Fruit fly (Drosophila melanogaster) whole organism, embryonic: ENCODE measurements around the gene cnc.

Experiments
- BEAF-32 ChIP-seq: fragments of 200-800 bp; sonication (Bioruptor generic); optimal IDR thresholded peaks from 3 replicates; lab custom pipeline; 2017; ENCODE audit warnings: missing biosample characterization, missing genetic modification characterization, mild to moderate bottlenecking, moderate library complexity, missing genetic modification reagents
- CG10147 ChIP-seq: fragments of 200-800 bp; sonication (Bioruptor generic); optimal IDR thresholded peaks from 2 replicates; lab custom pipeline; 2019; ENCODE audit warnings: missing biosample characterization, mild to moderate bottlenecking, missing genetic modification characterization, moderate library complexity
- CG11398 ChIP-seq: fragments of 200-800 bp; sonication (Bioruptor generic); optimal IDR thresholded peaks from 2 replicates; lab custom pipeline; 2016; ENCODE audit warnings: missing biosample characterization, missing genetic modification characterization
- CG12071 ChIP-seq: fragments of 200-800 bp; sonication (Bioruptor generic); optimal IDR thresholded peaks from 3 replicates; lab custom pipeline; 2018; ENCODE audit warnings: missing biosample characterization, mild to moderate bottlenecking, missing genetic modification characterization
- CG12236 ChIP-seq: fragments of 200-800 bp; sonication (Bioruptor generic); optimal IDR thresholded peaks from 2 replicates; lab custom pipeline; 2016; ENCODE audit warnings: missing biosample characterization, missing genetic modification characterization
- CG12659 ChIP-seq: fragments of 200-800 bp; sonication (Bioruptor generic); optimal IDR thresholded peaks from 3 replicates; lab custom pipeline; 2017; ENCODE audit warnings: mild to moderate bottlenecking, missing biosample characterization, missing genetic modification reagents, missing genetic modification characterization
- CG12769 ChIP-seq: fragments of 200-800 bp; sonication (Bioruptor generic); optimal IDR thresholded peaks from 2 replicates; lab custom pipeline; 2019; ENCODE audit warnings: missing biosample characterization, mild to moderate bottlenecking, missing genetic modification characterization, moderate library complexity
- CG1602 ChIP-seq: fragments of 200-800 bp; sonication (Bioruptor generic); optimal IDR thresholded peaks from 3 replicates; lab custom pipeline; 2016; ENCODE audit warnings: missing biosample characterization, missing genetic modification characterization
- CG1603 ChIP-seq: fragments of 200-800 bp; sonication (Bioruptor generic); optimal IDR thresholded peaks from 2 replicates; lab custom pipeline; 2019; ENCODE audit warnings: missing biosample characterization, mild to moderate bottlenecking, missing genetic modification characterization, moderate library complexity
- CG18476 ChIP-seq: fragments of 200-800 bp; sonication (Bioruptor generic); optimal IDR thresholded peaks from 2 replicates; lab custom pipeline; 2016; ENCODE audit warnings: missing biosample characterization, mild to moderate bottlenecking, missing genetic modification characterization
- CG2875 ChIP-seq: fragments of 200-800 bp; sonication (Bioruptor generic); optimal IDR thresholded peaks from 2 replicates; lab custom pipeline; 2017; ENCODE audit warnings: missing biosample characterization, mild to moderate bottlenecking, missing genetic modification characterization, missing genetic modification reagents
- CG30020 ChIP-seq: fragments of 200-800 bp; optimal IDR thresholded peaks from 2 replicates; lab custom pipeline; 2019; ENCODE audit warnings: missing biosample characterization, mild to moderate bottlenecking, missing genetic modification characterization, moderate library complexity
- CG4854 ChIP-seq: fragments of 200-800 bp; sonication (Bioruptor generic); optimal IDR thresholded peaks from 2 replicates; lab custom pipeline; 2016; ENCODE audit warnings: missing biosample characterization, missing genetic modification characterization, inconsistent platforms
- CG5953 ChIP-seq: fragments of 200-800 bp; sonication (Bioruptor generic); IDR thresholded peaks from 2 replicates; pipeline ENCODE4 v1.3.6; 2022; ENCODE audit warnings: missing biosample characterization, missing genetic modification characterization
- CG7745 ChIP-seq: fragments of 200-800 bp; sonication (Bioruptor generic); optimal IDR thresholded peaks from 2 replicates; lab custom pipeline; 2018; ENCODE audit warnings: missing biosample characterization, mild to moderate bottlenecking, missing genetic modification characterization, moderate library complexity
- CG7786 ChIP-seq: fragments of 200-800 bp; sonication (Bioruptor generic); optimal IDR thresholded peaks from 2 replicates; lab custom pipeline; 2016; ENCODE audit warnings: missing biosample characterization, missing genetic modification characterization
- CG7928 ChIP-seq: fragments of 200-800 bp; sonication (Bioruptor generic); optimal IDR thresholded peaks from 2 replicates; lab custom pipeline; 2017; ENCODE audit warnings: missing biosample characterization, mild to moderate bottlenecking, missing genetic modification characterization
- CG9817 ChIP-seq: fragments of 200-800 bp; sonication (Bioruptor generic); optimal IDR thresholded peaks from 2 replicates; lab custom pipeline; 2018; ENCODE audit warnings: missing biosample characterization, mild to moderate bottlenecking, missing genetic modification characterization, moderate library complexity
- D ChIP-seq, 2 experiments: fragments of 200-800 bp in 1 of 2; fragments of >200 bp in 1 of 2; sonication (Bioruptor generic) in 1 of 2; optimal IDR thresholded peaks; 2 replicates in 1 of 2; 3 replicates in 1 of 2; lab custom pipeline; 2017; ENCODE audit warnings: mild to moderate bottlenecking in 1 of 2, missing biosample characterization in 1 of 2, missing genetic modification characterization in 1 of 2, missing genetic modification reagents in 1 of 2
- Doc2 ChIP-seq: fragments of 200-800 bp; sonication (Bioruptor generic); IDR thresholded peaks from 2 replicates; pipeline ENCODE4 v1.3.6; 2022; ENCODE audit warnings: missing biosample characterization, missing genetic modification characterization
- E2f1 ChIP-seq: fragments of 200-800 bp; sonication (Bioruptor generic); IDR thresholded peaks from 2 replicates; pipeline ENCODE4 v1.3.6; 2022; ENCODE audit warnings: missing biosample characterization, missing genetic modification characterization
- GATAe ChIP-seq: fragments of 200-800 bp; sonication (Bioruptor generic); conservative IDR thresholded peaks from 2 replicates; pipeline ENCODE4 v1.3.6; 2022; ENCODE audit warnings: missing biosample characterization, missing genetic modification characterization
- Hey ChIP-seq: fragments of 200-800 bp; sonication (Bioruptor generic); optimal IDR thresholded peaks from 3 replicates; lab custom pipeline; 2018; ENCODE audit warnings: missing biosample characterization, mild to moderate bottlenecking, missing genetic modification characterization
- HmgZ ChIP-seq: fragments of 200-800 bp; sonication (Bioruptor generic); optimal IDR thresholded peaks from 2 replicates; lab custom pipeline; 2018; ENCODE audit warnings: missing biosample characterization, mild to moderate bottlenecking, missing genetic modification characterization
- Hmr ChIP-seq: fragments of 200-800 bp; sonication (Bioruptor generic); optimal IDR thresholded peaks from 3 replicates; lab custom pipeline; 2017; ENCODE audit warnings: mild to moderate bottlenecking, missing biosample characterization, missing genetic modification reagents, missing genetic modification characterization
- Hmx ChIP-seq: fragments of 200-800 bp; sonication (Bioruptor generic); optimal IDR thresholded peaks from 2 replicates; lab custom pipeline; 2016; ENCODE audit warnings: missing biosample characterization, missing genetic modification characterization
- Hr39 ChIP-seq: fragments of >200 bp; optimal IDR thresholded peaks from 2 replicates; lab custom pipeline; 2017
- Side ChIP-seq: fragments of 200-800 bp; sonication (Bioruptor generic); optimal IDR thresholded peaks from 2 replicates; lab custom pipeline; 2016; ENCODE audit warnings: missing biosample characterization, missing genetic modification characterization
- Sin3A ChIP-seq: fragments of >200 bp; optimal IDR thresholded peaks from 2 replicates; lab custom pipeline; 2018
- Trl ChIP-seq, 3 experiments: fragments of >200 bp in 2 of 3; fragments of 200-800 bp in 1 of 3; sonication (Bioruptor generic) in 1 of 3; optimal IDR thresholded peaks; 2 replicates in 1 of 3; 3 replicates in 2 of 3; lab custom pipeline; 2016 to 2017; ENCODE audit warnings: missing biosample characterization in 1 of 3, missing genetic modification characterization in 1 of 3
- Xbp1 ChIP-seq: fragments of 200-800 bp; sonication (Bioruptor generic); optimal IDR thresholded peaks from 3 replicates; lab custom pipeline; 2016; ENCODE audit warnings: missing biosample characterization, mild to moderate bottlenecking, missing genetic modification characterization
- ab ChIP-seq: fragments of 200-800 bp; sonication (Bioruptor generic); optimal IDR thresholded peaks from 2 replicates; lab custom pipeline; 2016; ENCODE audit warnings: missing biosample characterization, missing genetic modification characterization
- bcd ChIP-seq: fragments of 200-800 bp; sonication (Bioruptor generic); optimal IDR thresholded peaks from 2 replicates; lab custom pipeline; 2017; ENCODE audit warnings: missing biosample characterization, mild to moderate bottlenecking, missing genetic modification characterization
- dm ChIP-seq: fragments of 200-800 bp; sonication (Bioruptor generic); optimal IDR thresholded peaks from 3 replicates; lab custom pipeline; 2016; ENCODE audit warnings: missing biosample characterization, missing genetic modification characterization
- ewg ChIP-seq: fragments of 200-800 bp; sonication (Bioruptor generic); optimal IDR thresholded peaks from 3 replicates; lab custom pipeline; 2017; ENCODE audit warnings: mild to moderate bottlenecking, missing biosample characterization, missing genetic modification reagents, missing genetic modification characterization
- fu2 ChIP-seq: fragments of 200-800 bp; sonication (Bioruptor generic); optimal IDR thresholded peaks from 2 replicates; lab custom pipeline; 2016; ENCODE audit warnings: missing biosample characterization, missing genetic modification characterization
- ham ChIP-seq: fragments of 200-800 bp; sonication (Bioruptor generic); IDR thresholded peaks from 2 replicates; pipeline ENCODE4 v1.3.6; 2022; ENCODE audit warnings: missing biosample characterization, missing genetic modification characterization
- inv ChIP-seq: fragments of 200-800 bp; sonication (Bioruptor generic); IDR thresholded peaks from 2 replicates; pipeline ENCODE4 v1.3.6; 2022; ENCODE audit warnings: missing biosample characterization, missing genetic modification characterization; ENCODE audit not compliant: partially characterized antibody
- lola ChIP-seq, 3 experiments: fragments of >200 bp in 2 of 3; fragments of 200-800 bp in 1 of 3; sonication (Bioruptor generic) in 1 of 3; optimal IDR thresholded peaks; 2 replicates each; lab custom pipeline; 2017 to 2019; ENCODE audit warnings: missing biosample characterization in 3 of 3, missing genetic modification characterization in 3 of 3, mild to moderate bottlenecking in 1 of 3, moderate library complexity in 1 of 3
- mam ChIP-seq: fragments of 200-800 bp; sonication (Bioruptor generic); optimal IDR thresholded peaks from 3 replicates; lab custom pipeline; 2016; ENCODE audit warnings: missing biosample characterization, missing genetic modification characterization
- nerfin-2 ChIP-seq: fragments of 200-800 bp; sonication (Bioruptor generic); IDR thresholded peaks from 2 replicates; pipeline ENCODE4 v1.3.6; 2022; ENCODE audit warnings: missing biosample characterization, missing genetic modification characterization; ENCODE audit not compliant: partially characterized antibody
- pfk ChIP-seq: fragments of 200-800 bp; sonication (Bioruptor generic); optimal IDR thresholded peaks from 2 replicates; lab custom pipeline; 2018; ENCODE audit warnings: missing biosample characterization, mild to moderate bottlenecking, missing genetic modification characterization, moderate library complexity
- pzg ChIP-seq: fragments of 200-800 bp; sonication (Bioruptor generic); optimal IDR thresholded peaks from 3 replicates; lab custom pipeline; 2018; ENCODE audit warnings: missing biosample characterization, mild to moderate bottlenecking, missing genetic modification characterization, moderate library complexity
- rib ChIP-seq: fragments of 200-800 bp; sonication (Bioruptor generic); IDR thresholded peaks from 2 replicates; pipeline ENCODE4 v1.3.6; 2022; ENCODE audit warnings: missing biosample characterization, missing genetic modification characterization
- schlank ChIP-seq: fragments of 200-800 bp; sonication (Bioruptor generic); optimal IDR thresholded peaks from 2 replicates; lab custom pipeline; 2018; ENCODE audit warnings: missing biosample characterization, mild to moderate bottlenecking, missing genetic modification characterization
- ssp ChIP-seq: fragments of 200-800 bp; sonication (Bioruptor generic); IDR thresholded peaks from 2 replicates; pipeline ENCODE4 v1.3.6; 2022; ENCODE audit warnings: missing biosample characterization, missing genetic modification characterization
- ttk ChIP-seq: fragments of 200-800 bp; sonication (Bioruptor generic); IDR thresholded peaks from 2 replicates; pipeline ENCODE4 v2.1.2; 2022; ENCODE audit warnings: missing biosample characterization, missing genetic modification characterization
- vfl ChIP-seq: fragments of 200-800 bp; sonication (Bioruptor generic); optimal IDR thresholded peaks from 2 replicates; lab custom pipeline; 2016; ENCODE audit warnings: missing biosample characterization, missing genetic modification characterization
- vvl ChIP-seq: fragments of 200-800 bp; sonication (Bioruptor generic); IDR thresholded peaks from 2 replicates; pipeline ENCODE4 v1.3.6; 2022; ENCODE audit warnings: missing biosample characterization, missing genetic modification characterization
- zfh1 ChIP-seq: fragments of 200-800 bp; sonication (Bioruptor generic); IDR thresholded peaks from 3 replicates; pipeline ENCODE4 v1.3.6; 2022; ENCODE audit warnings: missing biosample characterization, missing genetic modification characterization

cnc gene

DNA sequence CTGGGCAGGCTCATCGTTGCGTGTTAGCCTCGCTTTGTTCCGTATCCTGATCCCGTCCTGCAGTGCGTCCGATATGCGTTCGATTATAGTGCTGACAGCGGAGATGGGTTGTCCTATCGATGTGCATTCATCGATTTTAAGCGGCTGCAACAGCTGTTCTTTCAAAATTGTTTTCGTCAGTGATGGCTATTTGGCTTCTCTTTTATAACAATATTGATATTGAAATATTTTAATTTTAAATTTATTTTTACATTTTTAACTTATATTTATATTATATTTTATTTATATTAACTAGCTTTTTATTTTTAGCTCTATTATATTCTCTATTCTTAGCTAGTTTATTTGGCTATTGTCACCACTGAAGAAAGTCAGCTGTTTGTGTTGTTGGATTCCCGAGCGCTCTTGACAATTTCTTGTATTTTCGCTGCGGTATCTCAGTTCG is 31.5 kb upstream of the cnc start, which contains the start of the genes wda and Pex11c (continued):
- TF ChIP-seq CG7745 (peak; percentile 2), E2f1 (GFP tag; lab: Robert Waterston, UW) (peak; percentile 88), fu2 (GFP tag; lab: Kevin White, UChicago) (no peak), ttk (GFP tag; lab: Robert Waterston, UW) (no peak; the same call in 1 of the 2 replicates), Sin3A (lab: Kevin White, UChicago) (no peak), CG12071 (GFP tag; lab: Kevin White, UChicago) (no peak), ab (GFP tag; lab: Kevin White, UChicago) (no peak), lola (GFP tag; optimal IDR thresholded peaks at IDR 0.05; lab: Kevin White, UChicago) (peak in 1 of 3 experiments; percentile 95), D (optimal IDR thresholded peaks at IDR 0.05; lab: Kevin White, UChicago) (no peak), D (GFP tag; optimal IDR thresholded peaks at IDR 0.05; lab: Kevin White, UChicago) (peak; percentile 52), rib (GFP tag; lab: Robert Waterston, UW) (no peak), HmgZ (tag; lab: Kevin White, UChicago) (peak; percentile 42), CG1603 (no peak), Trl (optimal IDR thresholded peaks at IDR 0.05; lab: Kevin White, UChicago) (no peak), Trl (GFP tag; optimal IDR thresholded peaks at IDR 0.05; lab: Kevin White, UChicago) (peak; percentile 8), dm (no peak), Hr39 (lab: Kevin White, UChicago) (no peak), bcd (peak; percentile 80), CG10147 (GFP tag; lab: Kevin White, UChicago) (peak; percentile 66), Doc2 (no peak), CG2875 (peak; percentile 75), ham (no peak), ssp (peak; percentile 84), nerfin-2 (GFP tag; lab: Robert Waterston, UW) (peak; percentile 33; the same call in 1 of the 2 replicates), Side (peak; percentile 25), CG1602 (GFP tag; lab: Kevin White, UChicago) (peak; percentile 86), CG30020 (peak; percentile 82), pfk (GFP tag; lab: Kevin White, UChicago) (no peak), CG18476 (GFP tag; lab: Kevin White, UChicago) (no peak), CG12659 (GFP tag; lab: Kevin White, UChicago) (peak; percentile 92), Hmr (GFP tag; lab: Kevin White, UChicago) (peak; percentile 89), mam (GFP tag; lab: Kevin White, UChicago) (no peak), GATAe (GFP tag; lab: Robert Waterston, UW) (peak; percentile 54; the same call in 1 of the 2 replicates), Xbp1 (GFP tag; lab: Kevin White, UChicago) (peak; percentile 87), BEAF-32 (GFP tag; lab: Kevin White, UChicago) (peak; percentile 69), inv (peak; percentile 59; the same call in 1 of the 2 replicates), vvl (GFP tag; lab: Robert Waterston, UW) (peak; percentile 95), CG12236 (no peak), CG7786 (peak; percentile 39), CG12769 (no peak), Hey (tag; lab: Kevin White, UChicago) (no peak), vfl (GFP tag; lab: Kevin White, UChicago) (no peak), ewg (GFP tag; lab: Kevin White, UChicago) (peak; percentile 72), CG9817 (peak; percentile 87), pzg (peak; percentile 37), schlank (tag; lab: Kevin White, UChicago) (no peak), CG5953 (GFP tag; lab: Robert Waterston, UW) (peak; percentile 68), CG4854 (GFP tag; lab: Kevin White, UChicago) (no peak), CG7928 (no peak), zfh1 (GFP tag; lab: Robert Waterston, UW) (peak; percentile 88), CG11398 (no peak), Hmx (GFP tag; lab: Kevin White, UChicago) (no peak)
